Worm (Caenorhabditis elegans): Measurements from ENCODE around the gene nhr-145.

nhr-145 gene

DNA sequence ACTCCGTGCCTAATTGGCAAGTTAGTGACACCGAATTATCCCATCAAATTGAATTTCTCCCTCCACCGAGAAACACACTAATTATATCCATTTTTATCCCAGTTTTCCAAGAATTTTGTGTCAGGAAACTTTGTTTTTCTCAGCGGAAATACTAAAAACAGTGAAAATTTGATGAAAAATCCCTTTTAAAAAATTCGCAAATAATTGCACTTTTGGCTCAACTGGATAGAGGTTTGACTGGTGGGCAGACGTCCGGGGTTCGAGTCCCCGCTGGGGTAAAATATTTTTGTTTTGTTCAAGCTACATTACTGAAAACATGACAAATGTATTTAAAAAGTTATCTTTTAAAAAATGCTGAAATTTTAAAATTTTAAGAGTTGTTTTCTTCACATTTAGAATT lies 29.4 kb upstream of the nhr-145 start:
- no peak for TF ChIP-seq ztf-23 (GFP tag; IDR thresholded peaks at IDR 0.05)
- no peak for TF ChIP-seq ref-1 (GFP tag; conservative IDR thresholded peaks at IDR 0.05)
- no peak for TF ChIP-seq med-1 (GFP tag; optimal IDR thresholded peaks at IDR 0.05; ENCODE audit: insufficient read depth)
- TF ChIP-seq cog-1 (tag; optimal IDR thresholded peaks at IDR 0.05), result no peak

DNA sequence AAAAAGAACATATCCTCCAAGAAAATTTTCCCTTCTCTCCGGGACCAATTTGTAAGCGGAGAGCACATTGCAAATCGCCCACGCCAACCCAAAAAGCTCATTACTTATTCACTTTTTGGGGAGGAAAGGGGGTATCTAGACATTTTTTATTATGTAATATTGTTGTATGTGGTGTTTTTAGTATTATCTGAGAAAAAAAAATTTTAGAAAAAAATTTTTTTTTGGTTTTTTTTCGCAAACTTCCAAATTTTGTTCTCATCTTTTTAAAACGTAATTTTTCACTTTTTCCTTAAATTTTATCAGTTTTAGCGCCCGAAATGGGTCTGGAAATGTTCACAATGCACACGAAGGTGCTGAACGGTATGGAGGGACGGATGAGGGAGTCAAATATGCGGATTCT lies 27.6 kb upstream of the nhr-145 start, which contains the start of gene twk-46:
twk-46 (plus strand) TSS at position 301 of the 400 bp plus-strand sequence.
- no peak for TF ChIP-seq klf-2 (GFP tag; conservative IDR thresholded peaks at IDR 0.05)

DNA sequence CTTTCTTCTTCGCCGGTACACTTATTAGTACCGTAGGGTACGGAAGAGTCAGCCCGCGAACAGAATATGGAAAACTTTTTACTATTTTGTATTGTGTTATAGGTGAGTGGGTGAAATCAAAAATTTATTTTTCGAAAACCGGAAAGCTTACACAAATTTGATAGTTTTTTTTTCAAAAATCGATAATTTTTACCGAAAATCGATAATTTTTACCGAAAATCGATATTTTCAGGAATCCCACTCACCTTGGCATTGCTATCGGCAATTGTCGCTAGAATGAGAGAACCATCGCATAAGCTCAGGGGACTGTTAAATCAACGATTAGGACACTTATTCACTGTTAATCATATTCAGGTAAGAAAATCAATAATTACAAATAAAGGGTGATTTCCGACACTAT lies 24.2 kb upstream of the nhr-145 start:
- TF ChIP-seq tab-1 (GFP tag; IDR thresholded peaks at IDR 0.05) (no peak), ztf-29 (GFP tag; IDR thresholded peaks at IDR 0.05) (no peak), T22C8.4 (GFP tag; IDR thresholded peaks at IDR 0.05) (peak; percentile 44; the same call in 1 of the 2 replicates)

ce11 chrV:19065945-19066344 lies 21.6 kb upstream of the nhr-145 start:
- peak; percentile 66 for TF ChIP-seq T22C8.4 (GFP tag; IDR thresholded peaks at IDR 0.05)

DNA sequence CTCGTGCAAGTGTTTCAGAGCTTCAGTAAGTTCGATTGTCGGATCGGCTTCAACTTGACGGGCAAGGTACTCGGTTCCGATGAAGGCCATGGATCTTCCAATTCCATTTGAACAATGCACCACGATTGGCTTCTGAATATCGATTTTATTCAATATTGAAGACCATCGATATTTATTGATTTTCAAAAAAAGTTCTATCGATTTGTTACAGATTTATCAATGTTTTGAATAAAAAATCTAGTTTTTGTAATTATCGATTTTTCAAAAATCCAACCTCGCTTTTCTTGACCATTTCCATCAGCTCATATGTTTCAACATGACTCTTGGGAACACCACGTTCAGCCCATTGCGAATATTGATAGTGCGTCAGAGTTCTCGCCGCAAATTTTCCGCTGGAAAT lies 18.6 kb upstream of the nhr-145 start:
- TF ChIP-seq T22C8.4 (GFP tag; IDR thresholded peaks at IDR 0.05), result 0 out of 2 replicates have a peak, but pooled peaks have one; percentile 7
- no peak for TF ChIP-seq ref-1 (GFP tag; conservative IDR thresholded peaks at IDR 0.05)

DNA sequence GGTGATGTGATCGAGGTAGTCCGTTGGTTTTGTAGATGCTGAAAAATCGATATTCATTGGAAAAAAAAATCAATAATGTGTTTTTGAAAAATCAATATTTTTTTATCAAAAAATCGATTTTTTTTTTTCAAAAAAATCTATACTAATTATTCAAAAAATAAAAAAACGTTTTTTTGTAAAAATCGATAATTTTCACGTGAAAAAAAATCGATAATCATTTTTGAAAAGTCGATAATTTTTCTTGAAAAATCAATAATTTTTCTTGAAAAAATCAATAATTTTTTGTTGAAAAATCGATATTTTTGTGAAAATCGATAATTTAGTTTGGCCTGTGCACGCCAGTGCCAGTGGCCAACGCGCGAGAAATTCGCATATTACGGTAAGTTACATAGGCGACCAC lies 14.4 kb upstream of the nhr-145 start:
- TF ChIP-seq T22C8.4 (GFP tag; IDR thresholded peaks at IDR 0.05) (peak; percentile 85), med-1 (GFP tag; optimal IDR thresholded peaks at IDR 0.05; ENCODE audit: insufficient read depth) (no peak), ztf-23 (GFP tag; IDR thresholded peaks at IDR 0.05) (no peak)

- peak; percentile 92 for TF ChIP-seq T22C8.4 (GFP tag; IDR thresholded peaks at IDR 0.05)
These were observed 12.4 kb upstream of the nhr-145 start for ce11 chrV:19075157-19075556.

- peak; percentile 92 for TF ChIP-seq T22C8.4 (GFP tag; IDR thresholded peaks at IDR 0.05)
These were observed 11.3 kb upstream of the nhr-145 start for ce11 chrV:19076141-19076656.

ce11 chrV:19076835-19077234 lies 10.7 kb upstream of the nhr-145 start:
- no peak for TF ChIP-seq klf-2 (GFP tag; conservative IDR thresholded peaks at IDR 0.05)
- no peak for TF ChIP-seq ztf-29 (GFP tag; IDR thresholded peaks at IDR 0.05)
- no peak for TF ChIP-seq cog-1 (tag; optimal IDR thresholded peaks at IDR 0.05)
- no peak for TF ChIP-seq ref-1 (GFP tag; conservative IDR thresholded peaks at IDR 0.05)
- no peak for TF ChIP-seq ztf-23 (GFP tag; IDR thresholded peaks at IDR 0.05)
- TF ChIP-seq tab-1 (GFP tag; IDR thresholded peaks at IDR 0.05), result no peak
- no peak for TF ChIP-seq med-1 (GFP tag; optimal IDR thresholded peaks at IDR 0.05; ENCODE audit: insufficient read depth)
- peak; percentile 6; the same call in 1 of the 2 replicates for TF ChIP-seq T22C8.4 (GFP tag; IDR thresholded peaks at IDR 0.05)

DNA sequence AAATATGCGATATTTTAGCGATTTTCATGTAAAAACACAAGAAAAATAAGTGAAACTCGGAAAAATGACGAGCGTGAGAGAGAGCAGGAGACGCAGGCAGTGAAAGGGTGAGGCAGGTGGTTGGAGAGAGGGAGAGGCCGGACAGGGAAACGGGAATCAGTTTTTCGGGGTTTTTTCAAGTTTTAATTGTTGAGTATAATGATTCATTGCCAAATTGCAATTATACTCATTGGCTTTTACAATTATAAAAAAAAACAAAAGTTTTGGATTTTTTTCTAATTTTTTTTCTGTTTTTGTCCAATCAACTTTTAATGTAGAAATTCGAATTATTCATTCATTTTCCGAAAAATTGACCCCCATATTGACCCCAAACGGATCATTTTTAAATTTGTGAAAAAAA lies 5.0 kb upstream of the nhr-145 start, which contains the start of gene nhr-95:
nhr-95 (minus strand) TSS at position 101 of the 400 bp plus-strand sequence.
- TF ChIP-seq ref-1 (GFP tag; conservative IDR thresholded peaks at IDR 0.05) (no peak), med-1 (GFP tag; optimal IDR thresholded peaks at IDR 0.05; ENCODE audit: insufficient read depth) (no peak), cog-1 (tag; optimal IDR thresholded peaks at IDR 0.05) (no peak), klf-2 (GFP tag; conservative IDR thresholded peaks at IDR 0.05) (no peak), ztf-23 (GFP tag; IDR thresholded peaks at IDR 0.05) (no peak), ztf-29 (GFP tag; IDR thresholded peaks at IDR 0.05) (no peak), flt-1 (GFP tag; IDR thresholded peaks at IDR 0.05) (no peak), tab-1 (GFP tag; IDR thresholded peaks at IDR 0.05) (no peak), T22C8.4 (GFP tag; IDR thresholded peaks at IDR 0.05) (no peak)

- TF ChIP-seq ztf-23 (GFP tag; IDR thresholded peaks at IDR 0.05) (no peak), cog-1 (tag; optimal IDR thresholded peaks at IDR 0.05) (no peak), T22C8.4 (GFP tag; IDR thresholded peaks at IDR 0.05) (no peak), ref-1 (GFP tag; conservative IDR thresholded peaks at IDR 0.05) (no peak), ztf-29 (GFP tag; IDR thresholded peaks at IDR 0.05) (no peak), tab-1 (GFP tag; IDR thresholded peaks at IDR 0.05) (no peak), flt-1 (GFP tag; IDR thresholded peaks at IDR 0.05) (no peak), klf-2 (GFP tag; conservative IDR thresholded peaks at IDR 0.05) (no peak), med-1 (GFP tag; optimal IDR thresholded peaks at IDR 0.05; ENCODE audit: insufficient read depth) (no peak)
These were observed 3.7 kb upstream of the nhr-145 start for ce11 chrV:19083789-19084188.

DNA sequence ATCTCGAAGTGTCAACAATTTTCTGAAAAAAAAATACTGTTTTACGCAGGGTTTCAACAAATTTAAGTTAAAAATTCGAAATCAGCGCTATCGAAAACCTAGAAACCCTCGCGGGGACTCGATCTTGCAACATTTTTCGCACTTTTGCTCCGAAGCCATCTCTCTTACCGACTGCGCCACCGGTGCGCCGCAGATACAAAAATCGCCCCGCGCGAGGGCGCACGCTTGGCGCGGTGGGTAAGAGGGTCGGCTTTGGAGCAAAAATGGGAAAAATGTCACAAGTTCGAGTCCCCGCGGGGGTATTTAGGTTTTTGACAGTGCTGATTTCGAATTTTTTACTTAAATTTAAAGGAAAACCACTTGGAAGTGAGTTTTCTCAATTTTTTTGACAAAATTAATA lies 3.4 kb downstream of the nhr-145 start:
- TF ChIP-seq ref-1 (GFP tag; conservative IDR thresholded peaks at IDR 0.05), result no peak
- TF ChIP-seq cog-1 (tag; optimal IDR thresholded peaks at IDR 0.05), result no peak

- TF ChIP-seq cog-1 (tag; optimal IDR thresholded peaks at IDR 0.05) (no peak), T22C8.4 (GFP tag; IDR thresholded peaks at IDR 0.05) (peak; percentile 98)
These were observed 12.0 kb downstream of the nhr-145 start for ce11 chrV:19099504-19099903.

Measured in whole organism, midembryonic.